Worm (Caenorhabditis elegans) whole organism, early embryonic: ENCODE data around the gene C47E8.3.

Experiments
- B0310.2 ChIP-seq: sonication (generic microtip); optimal IDR thresholded peaks from 2 replicates; lab custom pipeline; 2016; ENCODE audit warnings: mild to moderate bottlenecking, missing genetic modification characterization, missing compliant biosample characterization
- F13C5.2 ChIP-seq: sonication (generic microtip); optimal IDR thresholded peaks from 2 replicates; lab custom pipeline; 2017; ENCODE audit warnings: mild to moderate bottlenecking, missing genetic modification characterization, inconsistent platforms, missing compliant biosample characterization
- aly-1 ChIP-seq: sonication (generic microtip); optimal IDR thresholded peaks from 2 replicates; lab custom pipeline; 2016; ENCODE audit warnings: missing genetic modification characterization, missing compliant biosample characterization
- ama-1 ChIP-seq: fragments of 150-350 bp; optimal IDR thresholded peaks from 2 replicates; lab custom pipeline; 2014
- ceh-13 ChIP-seq: fragments of 200-800 bp; sonication (Bioruptor generic); optimal IDR thresholded peaks from 2 replicates; lab custom pipeline; 2018; ENCODE audit warnings: mild to moderate bottlenecking, missing genetic modification characterization, missing compliant biosample characterization
- ceh-36 ChIP-seq: sonication (generic microtip); optimal IDR thresholded peaks from 2 replicates; lab custom pipeline; 2016; ENCODE audit warnings: missing genetic modification characterization, inconsistent platforms, missing compliant biosample characterization
- ets-7 ChIP-seq: sonication (generic microtip); optimal IDR thresholded peaks from 2 replicates; lab custom pipeline; 2016; ENCODE audit warnings: missing genotype, missing genetic modification characterization, missing compliant biosample characterization
- flt-1 ChIP-seq: fragments of 200-800 bp; sonication (Bioruptor generic); IDR thresholded peaks from 2 replicates; pipeline ENCODE4 v1.3.6; 2022; ENCODE audit warnings: missing genetic modification characterization, missing compliant biosample characterization
- hmbx-1 ChIP-seq: sonication (generic microtip); optimal IDR thresholded peaks from 2 replicates; lab custom pipeline; 2016; ENCODE audit warnings: mild to moderate bottlenecking, missing genetic modification characterization, missing compliant biosample characterization
- hmg-4 ChIP-seq: fragments of 200-800 bp; sonication (Bioruptor generic); optimal IDR thresholded peaks from 2 replicates; lab custom pipeline; 2018; ENCODE audit warnings: mild to moderate bottlenecking, missing genetic modification characterization, missing compliant biosample characterization
- hnd-1 ChIP-seq: sonication (generic microtip); optimal IDR thresholded peaks from 2 replicates; lab custom pipeline; 2016; ENCODE audit warnings: missing genetic modification characterization, missing compliant biosample characterization
- pes-1 ChIP-seq: fragments of 200-800 bp; sonication (Bioruptor generic); IDR thresholded peaks from 2 replicates; pipeline ENCODE4 v1.3.6; 2022; ENCODE audit warnings: missing genetic modification reagents, missing genetic modification characterization, missing compliant biosample characterization
- scrt-1 ChIP-seq: fragments of 200-800 bp; sonication (Bioruptor generic); IDR thresholded peaks from 2 replicates; pipeline ENCODE4 v1.3.6; 2022; ENCODE audit warnings: missing genetic modification characterization, missing compliant biosample characterization
- sea-1 ChIP-seq: fragments of 200-800 bp; sonication (Bioruptor generic); conservative IDR thresholded peaks from 2 replicates; pipeline ENCODE4 v1.3.6; 2022; ENCODE audit warnings: missing genetic modification characterization, missing compliant biosample characterization
- tbx-11 ChIP-seq: fragments of 200-800 bp; sonication (Bioruptor generic); IDR thresholded peaks from 2 replicates; pipeline ENCODE4 v1.3.6; 2022; ENCODE audit warnings: missing genetic modification characterization, missing compliant biosample characterization
- tbx-37 ChIP-seq: fragments of 200-800 bp; sonication (Bioruptor generic); conservative IDR thresholded peaks from 2 replicates; pipeline ENCODE4 v1.3.6; 2022; ENCODE audit warnings: missing genetic modification reagents, missing genetic modification characterization, missing compliant biosample characterization
- tra-4 ChIP-seq: sonication (generic microtip); optimal IDR thresholded peaks from 2 replicates; lab custom pipeline; 2017; ENCODE audit warnings: missing genetic modification characterization, missing compliant biosample characterization

Gene C47E8.3

DNA sequence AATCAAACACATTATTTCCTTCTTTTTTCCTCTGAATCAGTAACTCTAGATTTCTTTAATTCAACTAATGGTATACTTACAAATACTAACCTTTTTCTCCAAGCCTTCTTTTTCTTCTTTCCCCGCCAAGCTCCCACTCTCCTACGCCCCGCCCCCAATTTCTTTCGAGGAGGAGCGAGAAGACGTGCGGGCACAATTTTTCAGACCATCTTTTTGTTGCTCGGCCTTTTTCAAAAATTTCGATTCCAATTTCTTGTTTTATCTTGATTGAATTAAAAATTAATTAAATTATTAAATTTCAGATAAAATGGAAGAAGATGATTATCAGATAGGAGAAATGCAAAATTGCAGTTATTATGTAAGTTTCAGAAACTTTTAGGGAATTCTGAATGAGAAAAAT is at the start of gene C47E8.3:
TSS of gene C47E8.3 (plus strand) at position 301 of the 400 bp plus-strand sequence.
- TF ChIP-seq B0310.2 (no peak), tbx-37 (no peak), hmbx-1 (tag; lab: Kevin White, UChicago) (no peak), scrt-1 (GFP tag; lab: Robert Waterston, UW) (no peak), hnd-1 (tag; lab: Kevin White, UChicago) (no peak), hmg-4 (GFP tag; lab: Kevin White, UChicago) (no peak), sea-1 (GFP tag; lab: Robert Waterston, UW) (no peak), tra-4 (tag; lab: Kevin White, UChicago) (no peak), ama-1 (no peak), ceh-36 (tag; lab: Kevin White, UChicago) (no peak), ets-7 (no peak), ceh-13 (no peak), pes-1 (no peak), aly-1 (no peak), F13C5.2 (tag; lab: Kevin White, UChicago) (no peak), tbx-11 (no peak), flt-1 (GFP tag; lab: Robert Waterston, UW) (no peak)

DNA sequence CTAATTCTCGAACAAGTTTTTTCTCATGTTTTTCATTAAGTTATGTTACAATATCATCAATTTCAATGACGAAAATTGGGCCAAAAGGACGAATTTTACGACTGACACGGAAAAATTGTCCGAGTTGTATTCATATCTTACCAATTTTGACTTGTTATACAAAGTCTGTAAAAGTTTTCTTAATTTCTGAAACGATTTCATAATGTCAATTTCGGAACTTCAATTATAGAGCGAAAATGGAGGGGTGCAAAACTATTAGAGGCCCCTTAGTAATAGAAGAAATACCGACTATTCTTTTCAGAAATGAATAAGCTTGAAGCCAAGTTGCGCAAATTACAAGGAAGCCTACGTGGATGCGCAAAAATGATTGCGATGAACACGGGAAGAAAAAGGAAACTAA is 48.5 kb upstream of the C47E8.3 start, which contains the start of gene F43D2.3:
TSS of gene F43D2.3 (plus strand) at position 301 of the 400 bp plus-strand sequence.
- TF ChIP-seq B0310.2 (no peak), hmbx-1 (tag; lab: Kevin White, UChicago) (no peak), hnd-1 (tag; lab: Kevin White, UChicago) (no peak), flt-1 (GFP tag; lab: Robert Waterston, UW) (no peak), aly-1 (no peak)

DNA sequence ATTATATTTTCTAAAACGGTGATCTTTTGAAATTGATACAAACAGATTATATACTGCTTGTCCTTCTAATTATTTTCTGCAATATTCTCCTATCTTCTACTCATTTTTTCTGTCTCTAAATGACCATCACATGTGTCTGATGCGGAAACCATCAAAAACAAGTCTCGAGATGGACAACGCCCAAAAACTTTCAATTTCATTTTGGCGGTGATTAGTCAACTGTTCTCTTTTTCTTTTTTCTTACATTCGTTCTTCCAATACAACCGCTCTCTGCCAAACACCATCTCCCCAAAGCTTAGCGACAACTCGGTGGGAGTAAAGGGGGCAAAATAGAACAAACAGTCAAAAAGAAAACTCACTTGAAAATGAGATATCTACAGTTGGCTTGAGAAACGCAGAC is 46.8 kb upstream of the C47E8.3 start:
- no peak for TF ChIP-seq pes-1
- TF ChIP-seq ets-7 = no peak
- no peak for TF ChIP-seq flt-1 (GFP tag; lab: Robert Waterston, UW)
- TF ChIP-seq aly-1 = no peak
- no peak for TF ChIP-seq ceh-36 (tag; lab: Kevin White, UChicago)
- no peak for TF ChIP-seq ama-1
- TF ChIP-seq ceh-13 = no peak
- no peak for TF ChIP-seq hmbx-1 (tag; lab: Kevin White, UChicago)
- no peak for TF ChIP-seq tbx-11
- no peak for TF ChIP-seq scrt-1 (GFP tag; lab: Robert Waterston, UW)
- no peak for TF ChIP-seq tbx-37
- TF ChIP-seq hmg-4 (GFP tag; lab: Kevin White, UChicago) = no peak
- no peak for TF ChIP-seq hnd-1 (tag; lab: Kevin White, UChicago)

DNA sequence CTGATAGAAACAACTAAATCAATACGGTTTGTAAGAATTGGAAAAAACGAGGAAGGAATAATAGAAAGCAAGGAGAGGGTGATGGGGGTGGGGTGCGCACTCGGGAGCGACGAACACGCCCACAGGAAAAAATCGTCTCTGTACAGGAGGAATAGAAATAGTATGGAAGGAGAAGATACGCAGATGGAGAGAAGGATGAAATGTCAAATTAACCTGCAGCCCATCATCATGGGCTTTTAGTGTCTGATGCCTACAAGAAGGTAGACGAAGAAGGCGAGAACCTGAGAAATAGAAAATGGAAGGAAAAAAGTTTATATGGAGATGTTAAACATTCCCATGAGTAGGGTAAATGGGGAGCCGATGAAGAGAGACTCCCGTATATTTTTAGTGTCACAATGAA is 45.0 kb upstream of the C47E8.3 start, which contains the start of gene F43D2.6:
TSS of gene F43D2.6 (minus strand) at position 62 of the 400 bp plus-strand sequence.
- no peak for TF ChIP-seq sea-1 (GFP tag; lab: Robert Waterston, UW)
- no peak for TF ChIP-seq aly-1
- no peak for TF ChIP-seq ama-1
- no peak for TF ChIP-seq scrt-1 (GFP tag; lab: Robert Waterston, UW)
- no peak for TF ChIP-seq ceh-13
- TF ChIP-seq F13C5.2 (tag; lab: Kevin White, UChicago) = no peak
- no peak for TF ChIP-seq flt-1 (GFP tag; lab: Robert Waterston, UW)
- TF ChIP-seq pes-1 = no peak
- TF ChIP-seq hnd-1 (tag; lab: Kevin White, UChicago) = no peak
- no peak for TF ChIP-seq ets-7
- TF ChIP-seq hmbx-1 (tag; lab: Kevin White, UChicago) = no peak
- no peak for TF ChIP-seq ceh-36 (tag; lab: Kevin White, UChicago)
- no peak for TF ChIP-seq tra-4 (tag; lab: Kevin White, UChicago)

DNA sequence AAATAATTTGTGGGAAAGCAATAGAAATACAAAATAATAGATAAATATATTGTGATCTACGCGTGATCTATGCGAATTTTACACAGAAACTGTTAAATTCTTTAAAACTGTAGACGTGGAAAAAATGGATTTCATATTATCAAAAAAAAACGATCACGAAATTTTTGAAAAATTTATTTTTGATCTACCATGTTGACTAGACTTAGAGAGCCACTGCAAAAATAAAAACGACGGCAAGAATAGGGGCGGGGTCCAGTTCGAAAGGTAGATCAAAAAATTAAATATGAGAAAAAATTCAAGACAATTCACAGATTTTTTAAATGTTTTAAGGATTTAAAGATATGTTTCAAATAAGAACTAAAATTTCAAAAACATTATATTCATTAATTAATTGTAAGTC is 42.0 kb upstream of the C47E8.3 start:
- no peak for TF ChIP-seq tbx-11

DNA sequence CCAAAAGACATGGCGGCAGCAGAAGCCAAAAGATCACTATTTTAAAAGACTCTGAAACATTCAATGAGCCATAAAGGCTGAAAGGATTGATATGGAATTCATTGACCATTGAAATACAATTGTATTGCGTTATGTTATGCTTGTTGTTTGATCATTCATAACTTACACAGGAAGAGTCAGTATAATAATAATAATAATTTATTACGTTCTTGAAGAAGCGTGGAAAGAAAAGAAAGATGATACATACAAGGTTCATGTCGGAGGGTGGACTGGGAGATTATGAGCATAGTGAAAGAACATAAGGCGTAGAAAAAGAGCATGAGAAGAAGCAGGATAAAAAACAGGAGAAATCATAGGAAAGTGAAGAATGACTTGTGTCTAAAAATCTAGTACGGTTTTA is 40.0 kb upstream of the C47E8.3 start, which contains the start of gene F43D2.7:
TSS of gene F43D2.7 (minus strand) at position 101 of the 400 bp plus-strand sequence.
- TF ChIP-seq tra-4 (tag; lab: Kevin White, UChicago) (no peak), ceh-36 (tag; lab: Kevin White, UChicago) (no peak), flt-1 (GFP tag; lab: Robert Waterston, UW) (no peak), aly-1 (no peak), tbx-11 (no peak), F13C5.2 (tag; lab: Kevin White, UChicago) (no peak), sea-1 (GFP tag; lab: Robert Waterston, UW) (no peak)

DNA sequence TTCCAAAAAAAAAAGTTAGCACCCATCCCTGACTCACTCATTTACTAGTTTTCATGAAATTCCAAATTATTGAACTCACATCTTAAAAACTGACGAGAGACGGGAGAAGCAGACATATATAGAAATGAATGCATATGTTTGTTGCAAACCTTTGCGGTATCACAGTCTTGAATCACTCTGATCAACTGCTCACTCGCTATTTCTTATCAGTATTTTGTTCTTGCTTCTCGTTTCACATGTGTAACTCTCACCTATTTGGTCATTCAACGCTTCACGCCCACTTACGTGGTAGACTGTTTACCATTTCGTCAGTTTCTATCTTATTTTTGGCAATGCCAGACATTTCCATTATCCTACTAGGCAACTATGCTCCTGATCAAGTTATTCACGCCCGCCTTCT is 39.3 kb upstream of the C47E8.3 start, which contains the start of gene C54G10.1:
TSS of gene C54G10.1 (plus strand) at position 333 of the 400 bp plus-strand sequence.
- no peak for TF ChIP-seq tbx-37

DNA sequence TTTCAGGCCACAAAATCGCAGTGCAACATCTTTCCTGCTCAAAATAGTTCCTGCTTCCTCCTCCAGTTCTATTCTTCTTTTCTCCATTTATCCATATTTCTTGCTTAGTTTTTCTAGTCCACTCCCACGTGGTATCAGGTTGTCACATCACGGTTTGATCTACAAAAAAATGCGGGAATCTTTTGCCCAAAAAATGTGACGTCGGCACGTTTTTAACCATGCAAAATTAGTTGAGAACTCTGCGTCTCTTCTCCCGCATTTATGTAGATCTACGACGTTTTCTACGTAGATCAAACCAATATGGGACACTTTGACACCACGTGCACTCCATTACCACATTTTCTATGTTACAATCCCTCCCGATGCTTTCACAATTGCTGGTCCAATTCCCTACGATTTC is 38.1 kb upstream of the C47E8.3 start:
- no peak for TF ChIP-seq F13C5.2 (tag; lab: Kevin White, UChicago)
